Worm (Caenorhabditis elegans): ENCODE data around the gene srw-101.

DNA sequence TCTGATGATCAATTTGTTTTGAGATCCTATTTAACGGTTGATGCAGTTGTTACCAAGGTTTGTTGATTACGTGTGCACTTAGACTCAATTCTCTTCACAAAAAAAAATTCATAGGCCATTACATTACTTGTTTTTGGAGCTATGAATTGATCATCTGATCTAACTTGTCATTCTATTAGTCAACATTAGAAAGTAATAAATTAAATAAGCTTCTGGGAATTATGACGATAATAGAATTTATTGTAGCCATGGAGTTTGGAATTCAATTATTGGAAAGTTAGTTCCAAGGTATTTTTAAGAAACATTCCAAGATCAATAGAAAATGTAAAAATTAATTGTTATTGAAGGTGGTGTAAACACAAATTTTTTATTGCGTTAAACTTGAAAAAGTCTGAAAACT lies 3.8 kb upstream of the srw-101 start:
- no peak for TF ChIP-seq tab-1 (GFP tag; IDR thresholded peaks at IDR 0.05)
- TF ChIP-seq cog-1 (tag; optimal IDR thresholded peaks at IDR 0.05): no peak
- no peak for TF ChIP-seq ref-1 (GFP tag; conservative IDR thresholded peaks at IDR 0.05)
- no peak for TF ChIP-seq med-1 (GFP tag; optimal IDR thresholded peaks at IDR 0.05; ENCODE audit: insufficient read depth)
- TF ChIP-seq ztf-23 (GFP tag; IDR thresholded peaks at IDR 0.05): no peak
- TF ChIP-seq T22C8.4 (GFP tag; IDR thresholded peaks at IDR 0.05): no peak
- no peak for TF ChIP-seq klf-2 (GFP tag; conservative IDR thresholded peaks at IDR 0.05)
- TF ChIP-seq flt-1 (GFP tag; IDR thresholded peaks at IDR 0.05): no peak
- TF ChIP-seq ztf-29 (GFP tag; IDR thresholded peaks at IDR 0.05): no peak

Measured in whole organism, midembryonic.